Fruit fly (Drosophila melanogaster) whole organism, embryonic: ENCODE measurements around the gene sws.

Source experiments
- Atf-2 ChIP-seq: fragments of 200-800 bp; sonication (Bioruptor generic); optimal IDR thresholded peaks from 2 replicates; lab custom pipeline; 2016; ENCODE audit warnings: missing biosample characterization, missing genetic modification characterization
- BtbVII ChIP-seq: fragments of 200-800 bp; sonication (Bioruptor generic); optimal IDR thresholded peaks from 3 replicates; lab custom pipeline; 2017; ENCODE audit warnings: missing biosample characterization, mild to moderate bottlenecking, missing genetic modification characterization
- Bteb2 ChIP-seq: fragments of 200-800 bp; sonication (Bioruptor generic); optimal IDR thresholded peaks from 2 replicates; lab custom pipeline; 2016; ENCODE audit warnings: missing biosample characterization, missing genetic modification characterization
- C15 ChIP-seq: fragments of 200-800 bp; sonication (Bioruptor generic); IDR thresholded peaks from 3 replicates; pipeline ENCODE4 v1.3.6; 2022; ENCODE audit warnings: missing biosample characterization, missing genetic modification characterization
- CG10274 ChIP-seq: fragments of 200-800 bp; sonication (Bioruptor generic); optimal IDR thresholded peaks from 3 replicates; lab custom pipeline; 2017; ENCODE audit warnings: missing biosample characterization, mild to moderate bottlenecking, missing genetic modification characterization
- CG12659 ChIP-seq: fragments of 200-800 bp; sonication (Bioruptor generic); optimal IDR thresholded peaks from 3 replicates; lab custom pipeline; 2017; ENCODE audit warnings: mild to moderate bottlenecking, missing biosample characterization, missing genetic modification reagents, missing genetic modification characterization
- CG13123 ChIP-seq: fragments of 200-800 bp; sonication (Bioruptor generic); optimal IDR thresholded peaks from 2 replicates; lab custom pipeline; 2016; ENCODE audit warnings: missing biosample characterization, missing genetic modification characterization
- CG18599 ChIP-seq: fragments of 200-800 bp; sonication (Bioruptor generic); optimal IDR thresholded peaks from 3 replicates; lab custom pipeline; 2017; ENCODE audit warnings: missing biosample characterization, missing genetic modification characterization, mild to moderate bottlenecking, moderate library complexity, missing genetic modification reagents
- CG2678 ChIP-seq: fragments of 200-800 bp; sonication (Bioruptor generic); optimal IDR thresholded peaks from 3 replicates; lab custom pipeline; 2019; ENCODE audit warnings: missing biosample characterization, mild to moderate bottlenecking, missing genetic modification characterization, moderate library complexity
- CG3163 ChIP-seq: fragments of 200-800 bp; sonication (Bioruptor generic); optimal IDR thresholded peaks from 3 replicates; lab custom pipeline; 2016; ENCODE audit warnings: missing biosample characterization, missing genetic modification characterization
- CG3281 ChIP-seq: fragments of 200-800 bp; sonication (Bioruptor generic); optimal IDR thresholded peaks from 3 replicates; lab custom pipeline; 2017; ENCODE audit warnings: missing biosample characterization, mild to moderate bottlenecking, missing genetic modification characterization
- CG4730 ChIP-seq: fragments of 200-800 bp; sonication (Bioruptor generic); IDR thresholded peaks from 2 replicates; pipeline ENCODE4 v1.3.6; 2022; ENCODE audit warnings: missing biosample characterization, missing genetic modification characterization
- CG6254 ChIP-seq: fragments of 200-800 bp; sonication (Bioruptor generic); optimal IDR thresholded peaks from 3 replicates; lab custom pipeline; 2017; ENCODE audit warnings: mild to moderate bottlenecking, missing biosample characterization, missing genetic modification reagents, missing genetic modification characterization
- CG6689 ChIP-seq: fragments of 200-800 bp; sonication (Bioruptor generic); IDR thresholded peaks from 2 replicates; pipeline ENCODE4 v1.3.6; 2022; ENCODE audit warnings: missing biosample characterization, missing genetic modification characterization
- CG6854 ChIP-seq: fragments of 200-800 bp; sonication (Bioruptor generic); optimal IDR thresholded peaks from 3 replicates; lab custom pipeline; 2017; ENCODE audit warnings: missing biosample characterization, mild to moderate bottlenecking, missing genetic modification characterization
- CG7556 ChIP-seq: fragments of 200-800 bp; sonication (Bioruptor generic); optimal IDR thresholded peaks from 2 replicates; lab custom pipeline; 2017; ENCODE audit warnings: missing biosample characterization, mild to moderate bottlenecking, missing genetic modification characterization
- CG8359 ChIP-seq: fragments of 200-800 bp; sonication (Bioruptor generic); optimal IDR thresholded peaks from 2 replicates; lab custom pipeline; 2017; ENCODE audit warnings: missing biosample characterization, mild to moderate bottlenecking, missing genetic modification characterization, borderline replicate concordance
- CG8478 ChIP-seq: fragments of >200 bp; optimal IDR thresholded peaks from 2 replicates; lab custom pipeline; 2018
- CG9932 ChIP-seq: fragments of 200-800 bp; sonication (Bioruptor generic); IDR thresholded peaks from 2 replicates; pipeline ENCODE4 v1.3.6; 2022; ENCODE audit warnings: missing biosample characterization, missing genetic modification characterization
- Chrac-16 ChIP-seq: fragments of 200-800 bp; sonication (Bioruptor generic); optimal IDR thresholded peaks from 3 replicates; lab custom pipeline; 2016; ENCODE audit warnings: missing biosample characterization, missing genetic modification characterization
- Dp ChIP-seq: fragments of 200-800 bp; sonication (Bioruptor generic); optimal IDR thresholded peaks from 2 replicates; lab custom pipeline; 2018; ENCODE audit warnings: missing biosample characterization, mild to moderate bottlenecking, missing genetic modification characterization, moderate library complexity
- Fer3 ChIP-seq: fragments of 200-800 bp; sonication (Bioruptor generic); optimal IDR thresholded peaks from 2 replicates; lab custom pipeline; 2018; ENCODE audit warnings: missing biosample characterization, mild to moderate bottlenecking, missing genetic modification characterization, moderate library complexity
- Gsc ChIP-seq: fragments of 200-800 bp; sonication (Bioruptor generic); IDR thresholded peaks from 2 replicates; pipeline ENCODE4 v1.3.6; 2022; ENCODE audit warnings: missing biosample characterization, missing genetic modification characterization
- HHEX ChIP-seq: fragments of 200-800 bp; sonication (Bioruptor generic); optimal IDR thresholded peaks from 3 replicates; lab custom pipeline; 2017; ENCODE audit warnings: missing biosample characterization, mild to moderate bottlenecking, missing genetic modification characterization, missing genetic modification reagents
- Kr ChIP-seq: fragments of 200-800 bp; sonication (Bioruptor generic); optimal IDR thresholded peaks from 2 replicates; lab custom pipeline; 2017; ENCODE audit warnings: missing biosample characterization, mild to moderate bottlenecking, missing genetic modification characterization
- Lpt ChIP-seq: fragments of >200 bp; optimal IDR thresholded peaks from 2 replicates; lab custom pipeline; 2018; ENCODE audit warnings: missing biosample characterization, missing genetic modification characterization
- Nf-YA ChIP-seq: fragments of 200-800 bp; sonication (Bioruptor generic); IDR thresholded peaks from 2 replicates; pipeline ENCODE4 v1.3.6; 2022; ENCODE audit warnings: missing biosample characterization, missing genetic modification characterization
- Ssrp ChIP-seq: fragments of 200-800 bp; sonication (Bioruptor generic); optimal IDR thresholded peaks from 2 replicates; lab custom pipeline; 2018; ENCODE audit warnings: missing biosample characterization, mild to moderate bottlenecking, missing genetic modification characterization, moderate library complexity
- Stat92E ChIP-seq, 3 experiments: fragments of >200 bp in 2 of 3; fragments of 200-800 bp in 1 of 3; sonication (Bioruptor generic) in 1 of 3; optimal IDR thresholded peaks; 2 replicates each; lab custom pipeline; 2017 to 2019; ENCODE audit warnings: missing biosample characterization in 3 of 3, missing genetic modification characterization in 3 of 3, mild to moderate bottlenecking in 1 of 3, moderate library complexity in 1 of 3
- Trl ChIP-seq, 3 experiments: fragments of >200 bp in 2 of 3; fragments of 200-800 bp in 1 of 3; sonication (Bioruptor generic) in 1 of 3; optimal IDR thresholded peaks; 2 replicates in 1 of 3; 3 replicates in 2 of 3; lab custom pipeline; 2016 to 2017; ENCODE audit warnings: missing biosample characterization in 1 of 3, missing genetic modification characterization in 1 of 3
- YL-1 ChIP-seq: fragments of 200-800 bp; sonication (Bioruptor generic); optimal IDR thresholded peaks from 3 replicates; lab custom pipeline; 2017; ENCODE audit warnings: missing biosample characterization, mild to moderate bottlenecking, missing genetic modification characterization
- aop ChIP-seq: fragments of 200-800 bp; sonication (Bioruptor generic); IDR thresholded peaks from 2 replicates; pipeline ENCODE4 v1.3.6; 2022; ENCODE audit warnings: missing biosample characterization, missing genetic modification characterization
- bsh ChIP-seq, 2 experiments: fragments of 200-800 bp; sonication (Bioruptor generic); optimal IDR thresholded peaks; 2 replicates each; lab custom pipeline; 2017 to 2018; ENCODE audit warnings: mild to moderate bottlenecking in 2 of 2, missing biosample characterization in 2 of 2, missing genetic modification characterization in 2 of 2, moderate library complexity in 1 of 2
- cg ChIP-seq: fragments of 200-800 bp; sonication (Bioruptor generic); optimal IDR thresholded peaks from 3 replicates; lab custom pipeline; 2019; ENCODE audit warnings: missing biosample characterization, mild to moderate bottlenecking, missing genetic modification characterization, moderate library complexity
- crc ChIP-seq: fragments of 200-800 bp; sonication (Bioruptor generic); optimal IDR thresholded peaks from 2 replicates; lab custom pipeline; 2016; ENCODE audit warnings: missing biosample characterization, missing genetic modification characterization
- fd102C ChIP-seq: fragments of 200-800 bp; sonication (Bioruptor generic); optimal IDR thresholded peaks from 2 replicates; lab custom pipeline; 2018; ENCODE audit warnings: missing biosample characterization, mild to moderate bottlenecking, missing genetic modification characterization, moderate library complexity
- gcm2 ChIP-seq: fragments of 200-800 bp; sonication (Bioruptor generic); optimal IDR thresholded peaks from 2 replicates; lab custom pipeline; 2016; ENCODE audit warnings: missing biosample characterization, missing genetic modification characterization
- gfzf ChIP-seq: fragments of 200-800 bp; sonication (Bioruptor generic); optimal IDR thresholded peaks from 2 replicates; lab custom pipeline; 2016; ENCODE audit warnings: missing biosample characterization, mild to moderate bottlenecking, missing genetic modification characterization, moderate library complexity
- insv ChIP-seq, 2 experiments: fragments of 200-800 bp; sonication (Bioruptor generic); optimal IDR thresholded peaks; 3 replicates each; lab custom pipeline; 2016 to 2018; ENCODE audit warnings: missing biosample characterization in 2 of 2, missing genetic modification characterization in 2 of 2
- jigr1 ChIP-seq: fragments of 200-800 bp; sonication (Bioruptor generic); IDR thresholded peaks from 3 replicates; pipeline ENCODE4 v1.3.6; 2022; ENCODE audit warnings: missing biosample characterization, missing genetic modification characterization
- salm ChIP-seq: fragments of 200-800 bp; sonication (Bioruptor generic); optimal IDR thresholded peaks from 2 replicates; lab custom pipeline; 2018; ENCODE audit warnings: missing biosample characterization, mild to moderate bottlenecking, missing genetic modification characterization
- shn ChIP-seq: fragments of 200-800 bp; sonication (Bioruptor generic); optimal IDR thresholded peaks from 3 replicates; lab custom pipeline; 2016; ENCODE audit warnings: missing biosample characterization, missing genetic modification characterization
- slbo ChIP-seq: fragments of 200-800 bp; sonication (Bioruptor generic); IDR thresholded peaks from 2 replicates; pipeline ENCODE4 v1.3.6; 2022; ENCODE audit warnings: missing biosample characterization, missing genetic modification characterization
- sr ChIP-seq: fragments of 200-800 bp; sonication (Bioruptor generic); IDR thresholded peaks from 3 replicates; pipeline ENCODE4 v1.3.6; 2022; ENCODE audit warnings: missing biosample characterization, missing genetic modification characterization
- stc ChIP-seq: fragments of 200-800 bp; sonication (Bioruptor generic); IDR thresholded peaks from 2 replicates; pipeline ENCODE4 v1.3.6; 2022; ENCODE audit warnings: missing biosample characterization, missing genetic modification characterization
- tap ChIP-seq: fragments of 200-800 bp; optimal IDR thresholded peaks from 3 replicates; lab custom pipeline; 2019; ENCODE audit warnings: missing biosample characterization, mild to moderate bottlenecking, missing genetic modification characterization, moderate library complexity
- trem ChIP-seq: fragments of 200-800 bp; optimal IDR thresholded peaks from 3 replicates; lab custom pipeline; 2019; ENCODE audit warnings: missing biosample characterization, mild to moderate bottlenecking, missing genetic modification characterization, moderate library complexity
- tx ChIP-seq: fragments of 200-800 bp; sonication (Bioruptor generic); optimal IDR thresholded peaks from 2 replicates; lab custom pipeline; 2016; ENCODE audit warnings: missing biosample characterization, missing genetic modification characterization

sws gene

DNA sequence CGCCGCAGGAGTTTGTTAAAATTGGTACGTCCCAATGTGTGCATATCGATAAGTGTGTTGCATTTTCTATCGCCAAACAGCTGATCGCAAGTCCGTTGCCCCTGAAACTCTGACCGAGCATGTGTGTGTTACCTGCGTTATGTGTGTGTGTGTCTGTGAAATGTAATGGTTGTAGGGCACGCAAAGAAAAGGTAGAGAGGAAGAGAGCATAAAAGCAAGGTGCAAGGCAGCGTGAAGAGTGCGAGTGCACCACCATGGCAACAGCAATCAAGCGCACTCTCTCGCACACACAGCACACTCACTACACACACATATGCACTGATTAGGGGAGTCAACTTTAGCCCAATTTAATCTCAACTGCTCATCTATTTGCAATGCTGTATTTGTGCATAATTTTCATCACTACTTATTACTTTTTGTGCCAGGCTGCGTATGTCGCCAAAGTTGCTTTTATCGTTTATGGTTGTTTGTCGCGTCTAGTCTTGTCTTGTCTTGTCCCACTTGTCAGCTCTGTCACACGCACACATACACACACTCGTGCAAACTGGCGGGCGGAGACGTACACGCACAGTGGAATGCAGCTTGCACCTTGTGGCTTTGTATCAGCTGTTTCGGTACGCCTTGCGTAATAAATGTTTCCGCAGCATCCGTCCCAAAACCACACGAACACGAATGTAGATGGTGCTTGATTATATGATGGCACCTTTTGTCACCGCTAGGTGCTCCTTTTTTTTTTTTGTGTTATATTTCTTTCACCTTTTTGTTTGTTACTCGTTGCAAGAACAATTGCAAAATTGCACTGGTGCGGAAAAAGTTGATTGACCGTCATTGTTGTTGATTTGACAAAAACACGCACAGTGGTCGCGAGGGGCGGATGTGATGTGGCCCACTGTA, 30.2 kb downstream of the sws start (continued):
- TF ChIP-seq bsh (GFP tag; optimal IDR thresholded peaks at IDR 0.05; lab: Kevin White, UChicago) (peak; percentile 66 to 87), CG2678 (tag; lab: Kevin White, UChicago) (peak; percentile 87), sr (GFP tag; lab: Robert Waterston, UW) (no peak), C15 (GFP tag; lab: Robert Waterston, UW) (no peak; the same call in 2 of the 3 replicates), Lpt (GFP tag; lab: Kevin White, UChicago) (no peak), Kr (GFP tag; lab: Kevin White, UChicago) (no peak), CG12659 (GFP tag; lab: Kevin White, UChicago) (peak; percentile 79), Dp (no peak), CG4730 (GFP tag; lab: Robert Waterston, UW) (peak; percentile 56), CG10274 (GFP tag; lab: Kevin White, UChicago) (peak; percentile 66), Gsc (GFP tag; lab: Robert Waterston, UW) (no peak; the same call in none of the 2 replicates), tx (GFP tag; lab: Kevin White, UChicago) (peak; percentile 76), CG3281 (GFP tag; lab: Kevin White, UChicago) (peak; percentile 53), CG9932 (GFP tag; lab: Robert Waterston, UW) (no peak; the same call in 1 of the 2 replicates), Nf-YA (GFP tag; lab: Robert Waterston, UW) (peak; percentile 20; the same call in 1 of the 2 replicates), gcm2 (GFP tag; lab: Kevin White, UChicago) (peak; percentile 23), trem (peak; percentile 58), shn (GFP tag; lab: Kevin White, UChicago) (peak; percentile 89), stc (peak; percentile 60), Stat92E (GFP tag; optimal IDR thresholded peaks at IDR 0.05; lab: Kevin White, UChicago) (peak in 1 of 3 experiments; percentile 4), Bteb2 (GFP tag; lab: Kevin White, UChicago) (no peak), Ssrp (peak; percentile 88), Chrac-16 (GFP tag; lab: Kevin White, UChicago) (peak; percentile 82), salm (tag; lab: Kevin White, UChicago) (peak; percentile 45), CG7556 (peak; percentile 89), slbo (GFP tag; lab: Robert Waterston, UW) (no peak), CG6254 (peak; percentile 77), CG18599 (GFP tag; lab: Kevin White, UChicago) (peak; percentile 62), Trl (optimal IDR thresholded peaks at IDR 0.05; lab: Kevin White, UChicago) (peak in 1 of 2 experiments; percentile 61), Trl (GFP tag; optimal IDR thresholded peaks at IDR 0.05; lab: Kevin White, UChicago) (peak; percentile 76), tap (tag; lab: Kevin White, UChicago) (peak; percentile 52), CG8359 (peak; percentile 48), cg (GFP tag; lab: Kevin White, UChicago) (peak; percentile 95), BtbVII (GFP tag; lab: Kevin White, UChicago) (peak; percentile 60), HHEX (peak; percentile 62), jigr1 (peak; percentile 69; the same call in 2 of the 3 replicates), Fer3 (peak; percentile 36), insv (GFP tag; optimal IDR thresholded peaks at IDR 0.05; lab: Kevin White, UChicago) (peak; percentile 21 to 49), Atf-2 (GFP tag; lab: Kevin White, UChicago) (peak; percentile 85), aop (GFP tag; lab: Robert Waterston, UW) (no peak), gfzf (GFP tag; lab: Kevin White, UChicago) (no peak), YL-1 (GFP tag; lab: Kevin White, UChicago) (peak; percentile 37), fd102C (peak; percentile 24), CG13123 (peak; percentile 23), CG8478 (lab: Kevin White, UChicago) (peak; percentile 98), CG6854 (GFP tag; lab: Kevin White, UChicago) (peak; percentile 50), CG6689 (GFP tag; lab: Robert Waterston, UW) (peak; percentile 83), CG3163 (GFP tag; lab: Kevin White, UChicago) (peak; percentile 48), crc (GFP tag; lab: Kevin White, UChicago) (peak; percentile 57)
